Fruit fly (Drosophila melanogaster) whole organism, adult: ENCODE measurements around the gene dpr20.

Source experiments
- CG11617 ChIP-seq: fragments of 200-800 bp; sonication (Bioruptor generic); optimal IDR thresholded peaks from 2 replicates; lab custom pipeline; 2017; ENCODE audit warnings: mild to moderate bottlenecking, missing biosample characterization, missing genetic modification reagents, missing genetic modification characterization
- CG12768 ChIP-seq: fragments of 200-800 bp; sonication (Bioruptor generic); optimal IDR thresholded peaks from 2 replicates; lab custom pipeline; 2017; ENCODE audit warnings: missing biosample characterization, missing genetic modification characterization, mild to moderate bottlenecking, moderate library complexity, missing genetic modification reagents
- CG14711 ChIP-seq: fragments of 200-800 bp; sonication (Bioruptor generic); optimal IDR thresholded peaks from 2 replicates; lab custom pipeline; 2018; ENCODE audit warnings: missing biosample characterization, mild to moderate bottlenecking, missing genetic modification characterization, moderate library complexity
- CG1620 ChIP-seq: fragments of 200-800 bp; sonication (Bioruptor generic); optimal IDR thresholded peaks from 2 replicates; lab custom pipeline; 2016; ENCODE audit warnings: missing biosample characterization, missing genetic modification characterization
- CG33017 ChIP-seq: fragments of 200-800 bp; sonication (Bioruptor generic); optimal IDR thresholded peaks from 2 replicates; lab custom pipeline; 2018; ENCODE audit warnings: missing biosample characterization, mild to moderate bottlenecking, missing genetic modification characterization, moderate library complexity
- CG5204 ChIP-seq: fragments of 200-800 bp; sonication (Bioruptor generic); optimal IDR thresholded peaks from 2 replicates; lab custom pipeline; 2016; ENCODE audit warnings: missing biosample characterization, missing genetic modification characterization
- CG7045 ChIP-seq: fragments of 200-800 bp; sonication (Bioruptor generic); optimal IDR thresholded peaks from 2 replicates; lab custom pipeline; 2017; ENCODE audit warnings: missing biosample characterization, mild to moderate bottlenecking, missing genetic modification characterization
- CG7101 ChIP-seq: fragments of 200-800 bp; sonication (Bioruptor generic); optimal IDR thresholded peaks from 2 replicates; lab custom pipeline; 2018; ENCODE audit warnings: missing biosample characterization, mild to moderate bottlenecking, missing genetic modification characterization, moderate library complexity
- Clk ChIP-seq: fragments of 200-800 bp; sonication (Bioruptor generic); optimal IDR thresholded peaks from 2 replicates; lab custom pipeline; 2017; ENCODE audit warnings: missing biosample characterization, missing genetic modification characterization
- Crg-1 ChIP-seq: fragments of 200-800 bp; sonication (Bioruptor generic); optimal IDR thresholded peaks from 2 replicates; lab custom pipeline; 2016; ENCODE audit warnings: missing biosample characterization, missing genetic modification characterization
- Hr96 ChIP-seq: fragments of 200-800 bp; sonication (Bioruptor generic); optimal IDR thresholded peaks from 2 replicates; lab custom pipeline; 2016; ENCODE audit warnings: missing biosample characterization, missing genetic modification characterization
- Mnt ChIP-seq: fragments of 200-800 bp; sonication (Bioruptor generic); optimal IDR thresholded peaks from 2 replicates; lab custom pipeline; 2016; ENCODE audit warnings: missing biosample characterization, mild to moderate bottlenecking, missing genetic modification characterization
- bab1 ChIP-seq: fragments of 200-800 bp; sonication (Bioruptor generic); optimal IDR thresholded peaks from 3 replicates; lab custom pipeline; 2019; ENCODE audit warnings: missing biosample characterization, mild to moderate bottlenecking, missing genetic modification characterization, moderate library complexity
- cic ChIP-seq: fragments of 200-800 bp; sonication (Bioruptor generic); optimal IDR thresholded peaks from 2 replicates; lab custom pipeline; 2017; ENCODE audit warnings: missing biosample characterization, mild to moderate bottlenecking, missing genetic modification characterization, moderate library complexity
- cnc ChIP-seq, 2 experiments: fragments of >200 bp; optimal IDR thresholded peaks; 2 replicates each; lab custom pipeline; 2017
- kay ChIP-seq: fragments of 200-800 bp; sonication (Bioruptor generic); peaks from one replicate; lab custom pipeline; 2016; ENCODE audit warnings: missing biosample characterization, missing genetic modification characterization, borderline replicate concordance
- ovo ChIP-seq: fragments of 200-800 bp; sonication (Bioruptor generic); optimal IDR thresholded peaks from 2 replicates; lab custom pipeline; 2016; ENCODE audit warnings: missing biosample characterization, missing genetic modification characterization
- pad ChIP-seq: fragments of 200-800 bp; sonication (Bioruptor generic); optimal IDR thresholded peaks from 3 replicates; lab custom pipeline; 2017; ENCODE audit warnings: missing biosample characterization, missing genetic modification characterization, mild to moderate bottlenecking, moderate library complexity, missing genetic modification reagents
- tj ChIP-seq: fragments of 200-800 bp; sonication (Bioruptor generic); optimal IDR thresholded peaks from 3 replicates; lab custom pipeline; 2017; ENCODE audit warnings: missing biosample characterization, mild to moderate bottlenecking, missing genetic modification characterization, moderate library complexity
- toe ChIP-seq: fragments of 200-800 bp; sonication (Bioruptor generic); optimal IDR thresholded peaks from 2 replicates; lab custom pipeline; 2016; ENCODE audit warnings: missing biosample characterization, missing genetic modification characterization

dpr20 gene

DNA sequence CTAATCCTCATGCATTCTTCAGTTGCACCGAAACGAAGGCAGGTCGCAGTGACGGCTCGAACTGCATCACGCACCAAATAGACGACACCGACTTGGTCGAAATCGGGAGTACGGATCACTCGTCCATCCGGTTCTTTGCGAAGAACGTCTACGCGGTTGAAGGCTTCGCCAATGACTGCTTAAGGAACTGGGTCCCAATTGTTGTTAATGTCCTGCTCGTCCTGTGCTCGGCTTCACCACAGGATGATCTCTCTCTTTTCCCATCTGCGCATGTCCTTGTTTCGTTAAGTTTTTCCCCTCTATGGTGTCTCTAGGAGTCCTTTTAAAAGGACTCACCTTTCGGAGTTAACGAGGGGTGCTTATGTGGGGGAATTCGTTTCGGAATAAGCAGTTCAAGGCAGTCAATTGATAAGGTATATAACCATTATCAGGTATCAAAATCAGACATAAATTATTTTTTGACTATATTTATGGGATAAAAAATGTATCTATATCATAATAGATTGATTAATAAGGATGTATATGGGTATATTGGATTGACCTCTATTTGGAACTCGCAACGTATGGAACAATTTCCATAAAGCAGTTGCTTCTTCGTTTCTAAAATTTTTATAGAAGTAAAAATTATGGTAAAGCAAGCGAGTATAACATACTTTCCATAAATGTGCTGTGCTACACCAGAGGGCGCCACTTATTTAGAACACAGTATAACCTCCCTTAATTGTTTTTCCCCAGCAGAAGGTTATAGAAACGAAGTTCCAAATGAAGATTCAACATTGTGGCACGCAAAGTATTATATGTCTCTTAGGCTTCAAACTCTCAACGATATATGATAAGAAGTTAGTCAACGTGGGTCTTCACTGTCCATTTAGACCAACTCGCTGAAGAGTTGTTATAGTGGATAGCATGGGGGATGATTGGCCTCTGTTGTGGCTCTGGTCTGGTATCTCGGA, at the start of gene dpr20:
dpr20 (minus strand) TSS at position 186 of the 953 bp plus-strand sequence.
- TF ChIP-seq Crg-1 (GFP tag; lab: Kevin White, UChicago) (no peak), CG1620 (GFP tag; lab: Kevin White, UChicago) (no peak), toe (GFP tag; lab: Kevin White, UChicago) (peak; percentile 93), pad (GFP tag; lab: Kevin White, UChicago) (peak; percentile 92), CG7045 (peak; percentile 83), tj (GFP tag; lab: Kevin White, UChicago) (no peak), Clk (peak; percentile 82), CG11617 (peak; percentile 10), kay (no peak), CG7101 (peak; percentile 85), Mnt (GFP tag; lab: Kevin White, UChicago) (peak; percentile 8), CG14711 (tag; lab: Kevin White, UChicago) (peak; percentile 81), Hr96 (peak; percentile 88), CG12768 (peak; percentile 91), CG5204 (GFP tag; lab: Kevin White, UChicago) (peak; percentile 84), CG33017 (tag; lab: Kevin White, UChicago) (peak; percentile 87)

DNA sequence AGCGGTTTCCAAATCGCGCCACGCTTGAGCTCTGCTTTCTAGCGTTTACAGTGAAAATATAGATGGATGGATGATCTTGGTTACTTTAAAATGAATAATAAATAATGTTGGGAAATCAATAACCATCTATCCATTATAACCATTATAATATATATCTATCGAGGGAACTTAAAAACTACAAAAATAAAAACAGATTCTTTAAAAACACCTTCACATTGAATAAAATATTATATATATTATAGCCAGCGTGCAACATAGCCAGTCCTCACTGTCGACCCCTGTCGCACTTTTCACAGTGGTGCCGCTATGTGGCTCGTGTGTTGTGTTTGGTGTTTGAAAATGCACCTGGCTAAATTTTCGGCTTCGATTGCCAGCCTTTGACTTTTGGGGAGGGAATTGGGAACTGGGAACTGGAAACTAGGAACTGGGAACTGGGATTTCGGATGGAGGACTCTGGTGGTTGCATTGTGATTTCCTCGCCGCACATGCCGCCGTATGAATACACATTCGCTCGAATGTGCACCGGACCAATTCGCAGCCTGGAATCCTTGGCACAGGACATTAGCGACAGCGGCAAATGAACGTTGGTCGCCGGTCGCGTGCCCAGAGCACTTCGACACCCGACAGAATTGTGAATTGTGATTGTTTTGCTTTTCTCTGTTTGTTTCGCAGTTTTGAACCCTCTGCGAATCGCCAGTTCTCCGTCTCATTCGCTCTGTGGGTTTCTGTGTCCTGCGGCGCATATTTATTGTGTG, 48.1 kb upstream of the dpr20 start:
- TF ChIP-seq Crg-1 (GFP tag; lab: Kevin White, UChicago) (no peak), CG14711 (tag; lab: Kevin White, UChicago) (no peak), pad (GFP tag; lab: Kevin White, UChicago) (no peak), Hr96 (no peak), Mnt (GFP tag; lab: Kevin White, UChicago) (no peak)

DNA sequence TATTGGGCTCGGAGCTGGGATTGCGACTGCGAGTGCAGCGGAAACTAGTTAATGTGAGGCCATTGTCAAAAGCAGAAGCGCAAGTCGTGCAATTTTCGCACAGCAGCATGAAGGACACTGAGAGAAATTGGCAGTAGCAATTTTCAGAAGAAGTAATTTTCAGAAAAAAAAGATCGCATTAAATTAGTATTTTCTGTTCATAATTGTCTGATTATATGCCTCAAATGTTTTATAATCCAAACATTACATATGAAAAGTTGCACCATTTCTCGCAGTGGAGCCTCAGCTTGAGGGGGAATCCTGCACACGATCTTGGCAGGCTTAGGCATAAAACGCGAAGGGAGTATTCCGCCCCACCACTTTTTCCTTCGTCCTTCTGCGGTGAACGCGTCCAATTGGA, 47.3 kb upstream of the dpr20 start:
- TF ChIP-seq pad (GFP tag; lab: Kevin White, UChicago) (no peak), CG11617 (no peak), CG12768 (no peak), Hr96 (no peak)

DNA sequence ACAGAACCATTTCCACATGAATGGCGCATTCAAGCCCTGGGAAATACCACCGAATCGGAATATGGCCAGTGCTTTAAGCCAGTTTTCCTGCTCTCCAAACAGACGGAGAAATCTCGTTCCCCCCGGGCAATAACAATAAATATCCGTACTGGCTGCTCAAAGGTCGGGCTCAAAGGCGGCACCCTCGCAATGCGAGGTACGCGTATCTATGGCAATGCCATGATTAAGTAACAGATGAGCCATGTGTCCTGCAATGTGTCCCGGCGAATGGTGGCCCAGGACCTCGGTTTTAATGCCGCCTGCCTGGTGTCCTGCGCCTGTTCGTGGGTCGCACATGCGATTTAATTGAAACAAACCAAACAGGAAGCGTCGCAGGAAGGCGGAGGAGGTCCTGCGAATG, 46.9 kb upstream of the dpr20 start:
- TF ChIP-seq bab1 (GFP tag; lab: Kevin White, UChicago) = no peak
- TF ChIP-seq CG1620 (GFP tag; lab: Kevin White, UChicago) = no peak
- no peak for TF ChIP-seq tj (GFP tag; lab: Kevin White, UChicago)
- TF ChIP-seq Crg-1 (GFP tag; lab: Kevin White, UChicago) = no peak
- no peak for TF ChIP-seq CG33017 (tag; lab: Kevin White, UChicago)
- TF ChIP-seq CG7101 = no peak
- TF ChIP-seq kay = no peak
- TF ChIP-seq Clk = no peak
- TF ChIP-seq CG11617 = no peak
- TF ChIP-seq pad (GFP tag; lab: Kevin White, UChicago) = no peak
- no peak for TF ChIP-seq CG12768
- TF ChIP-seq CG14711 (tag; lab: Kevin White, UChicago) = no peak
- TF ChIP-seq Hr96 = no peak
- no peak for TF ChIP-seq Mnt (GFP tag; lab: Kevin White, UChicago)

DNA sequence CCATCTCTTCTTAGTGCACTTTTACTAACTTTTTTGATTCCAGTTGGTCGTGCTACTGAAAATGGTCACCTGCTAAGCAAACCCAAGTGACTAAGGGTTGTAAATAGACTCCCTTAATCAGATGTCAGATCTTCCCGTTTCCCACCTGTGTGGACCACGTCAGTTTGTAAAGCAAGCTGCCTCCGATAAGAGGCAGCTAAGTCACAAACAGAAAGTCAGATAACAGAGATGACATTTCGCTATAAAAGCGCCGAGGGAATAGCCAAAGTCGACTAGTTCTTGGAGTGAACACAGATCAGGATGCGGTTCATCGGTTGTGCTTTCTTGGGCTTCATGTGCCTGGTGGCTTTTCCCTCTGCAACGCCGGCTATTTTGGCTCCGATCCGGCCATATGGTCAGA, 45.5 kb upstream of the dpr20 start, which contains the start of gene mat:
mat (plus strand) TSS at position 301 of the 400 bp plus-strand sequence.
- TF ChIP-seq Hr96 (no peak), CG7045 (no peak), CG1620 (GFP tag; lab: Kevin White, UChicago) (no peak), Clk (no peak), kay (no peak), CG7101 (no peak), CG14711 (tag; lab: Kevin White, UChicago) (no peak), toe (GFP tag; lab: Kevin White, UChicago) (no peak), tj (GFP tag; lab: Kevin White, UChicago) (no peak), ovo (no peak), CG5204 (GFP tag; lab: Kevin White, UChicago) (no peak), cic (GFP tag; lab: Kevin White, UChicago) (no peak), pad (GFP tag; lab: Kevin White, UChicago) (no peak), CG33017 (tag; lab: Kevin White, UChicago) (no peak), Crg-1 (GFP tag; lab: Kevin White, UChicago) (no peak), CG11617 (no peak), bab1 (GFP tag; lab: Kevin White, UChicago) (no peak), CG12768 (no peak)

DNA sequence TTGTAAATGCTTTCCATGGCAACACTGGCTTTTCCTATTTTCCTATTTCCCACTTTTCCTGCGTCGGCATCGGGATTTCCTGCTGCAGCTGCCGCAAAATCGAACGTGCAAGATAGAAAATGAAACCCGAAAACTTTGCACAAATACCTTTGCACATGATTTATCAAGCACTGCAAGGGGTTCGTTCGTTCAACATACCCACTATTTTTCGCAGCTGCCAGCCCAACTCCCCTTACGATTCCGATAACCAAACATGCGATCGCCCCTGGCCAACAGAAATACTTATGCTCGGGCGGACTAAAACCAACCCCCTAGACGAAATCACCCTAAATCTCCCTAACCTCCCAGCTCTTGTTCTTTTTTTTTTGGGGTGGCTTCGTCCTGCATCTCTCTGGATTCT, 44.4 kb upstream of the dpr20 start:
- no peak for TF ChIP-seq bab1 (GFP tag; lab: Kevin White, UChicago)
- no peak for TF ChIP-seq kay
- TF ChIP-seq CG11617 = no peak
- TF ChIP-seq cic (GFP tag; lab: Kevin White, UChicago) = no peak
- no peak for TF ChIP-seq CG33017 (tag; lab: Kevin White, UChicago)
- no peak for TF ChIP-seq CG7045
- no peak for TF ChIP-seq Clk
- TF ChIP-seq Hr96 = no peak
- TF ChIP-seq Mnt (GFP tag; lab: Kevin White, UChicago) = no peak
- no peak for TF ChIP-seq cnc (optimal IDR thresholded peaks at IDR 0.05; lab: Kevin White, UChicago)
- TF ChIP-seq CG1620 (GFP tag; lab: Kevin White, UChicago) = no peak
- TF ChIP-seq pad (GFP tag; lab: Kevin White, UChicago) = no peak
- TF ChIP-seq CG12768 = no peak
- no peak for TF ChIP-seq ovo
- no peak for TF ChIP-seq Crg-1 (GFP tag; lab: Kevin White, UChicago)
- TF ChIP-seq CG14711 (tag; lab: Kevin White, UChicago) = no peak
- TF ChIP-seq CG5204 (GFP tag; lab: Kevin White, UChicago) = no peak
